Worm (Caenorhabditis elegans): Measurements from ENCODE around the gene gsp-1.

DNA sequence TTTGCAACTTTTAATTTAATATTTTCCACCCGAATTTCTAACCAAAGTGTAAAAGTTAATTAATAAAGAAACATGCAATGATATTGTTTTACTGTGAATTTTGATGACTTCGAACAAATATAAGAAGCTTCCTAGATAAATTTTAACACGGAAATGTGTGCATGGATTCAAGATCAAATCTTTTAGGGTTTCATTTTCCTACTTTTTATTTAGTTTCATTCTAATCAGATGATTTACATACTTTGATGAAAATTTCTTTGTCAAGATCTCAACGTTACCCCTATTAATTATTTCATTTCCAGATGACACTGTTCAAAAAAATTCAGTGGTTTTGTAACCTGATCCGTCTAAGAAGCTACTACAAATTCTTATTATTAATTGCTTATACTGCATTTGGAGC is 14.9 kb upstream of the gsp-1 start, which contains the start of gene twk-12:
- no peak for TF ChIP-seq mdl-1 (tag; optimal IDR thresholded peaks at IDR 0.05)
- no peak for TF ChIP-seq nhr-6 (tag; optimal IDR thresholded peaks at IDR 0.05)
- no peak for TF ChIP-seq nhr-12 (tag; optimal IDR thresholded peaks at IDR 0.05)
- no peak for TF ChIP-seq dmd-4 (tag; optimal IDR thresholded peaks at IDR 0.05)
- TF ChIP-seq lin-13 (GFP tag; optimal IDR thresholded peaks at IDR 0.05) = no peak
- no peak for TF ChIP-seq ceh-16 (tag; optimal IDR thresholded peaks at IDR 0.05)
- TF ChIP-seq nhr-10 (tag; optimal IDR thresholded peaks at IDR 0.05) = no peak
- no peak for TF ChIP-seq aly-2 (tag; optimal IDR thresholded peaks at IDR 0.05)
- no peak for TF ChIP-seq nhr-237 (tag; optimal IDR thresholded peaks at IDR 0.05)
- no peak for TF ChIP-seq nhr-77 (tag; optimal IDR thresholded peaks at IDR 0.05)
- TF ChIP-seq fos-1 (tag; optimal IDR thresholded peaks at IDR 0.05) = no peak

Measured in whole organism, L2 larva.